Fruit fly (Drosophila melanogaster): ENCODE results near the gene CG10969.

The CG10969 gene

DNA sequence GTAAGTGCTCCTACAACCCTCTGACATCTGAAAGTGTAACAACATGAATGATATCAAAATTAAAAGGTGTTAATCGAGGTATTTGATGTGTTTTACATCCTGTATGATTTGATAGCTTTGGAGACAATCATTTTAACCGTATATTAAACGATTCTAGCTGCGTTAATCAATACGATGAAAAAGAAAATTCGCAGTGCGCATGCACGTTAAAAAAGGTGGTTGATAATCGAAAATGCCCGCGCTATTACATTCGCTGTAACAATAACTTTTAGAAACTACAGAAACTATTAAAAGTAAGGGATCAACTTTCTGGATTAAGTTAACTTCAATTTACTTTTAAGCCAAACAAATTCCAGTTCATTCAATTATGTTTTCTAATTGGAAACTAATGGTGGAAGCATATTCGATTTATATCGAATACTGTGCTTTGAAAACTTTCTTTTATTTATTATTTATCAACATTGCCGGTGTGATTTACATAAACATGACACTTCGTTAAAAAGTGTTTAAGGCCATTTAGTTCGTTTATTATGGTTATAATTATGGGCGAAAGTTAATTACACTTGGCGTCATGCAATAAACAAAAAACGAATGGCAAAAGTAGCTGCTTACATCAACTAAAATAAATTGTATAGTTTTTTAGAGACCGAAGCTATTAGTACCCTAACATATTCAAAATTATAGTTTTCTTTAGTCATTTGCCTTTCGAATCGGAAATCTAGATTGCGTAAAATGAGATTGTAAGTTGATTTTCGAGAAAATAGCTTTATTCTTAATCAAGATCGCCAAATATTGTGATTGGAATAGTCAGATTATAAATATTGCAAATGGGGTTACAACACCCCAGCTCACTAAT is 32.0 kb downstream of the CG10969 start:
- no peak for TF ChIP-seq noc (tag; optimal IDR thresholded peaks at IDR 0.05)

DNA sequence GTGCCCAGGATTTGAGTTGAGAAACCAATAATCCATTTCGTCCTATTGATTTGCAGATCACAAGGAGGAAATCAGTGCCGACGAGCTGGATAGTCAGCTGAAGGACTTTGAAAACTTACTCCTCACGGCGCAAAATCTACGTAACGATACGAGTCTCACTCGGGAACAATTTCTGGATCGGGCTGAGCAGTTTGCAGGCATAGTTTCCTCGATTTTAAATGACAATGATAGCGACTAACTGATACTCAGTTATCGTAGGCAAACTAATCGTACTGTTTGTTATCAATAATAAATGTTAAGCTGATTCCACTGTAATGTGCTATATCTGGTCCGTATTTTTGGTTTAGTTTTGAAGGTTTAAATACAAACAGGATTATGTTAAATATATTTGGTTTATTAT is 34.7 kb downstream of the CG10969 start:
- no peak for TF ChIP-seq noc (tag; optimal IDR thresholded peaks at IDR 0.05)

DNA sequence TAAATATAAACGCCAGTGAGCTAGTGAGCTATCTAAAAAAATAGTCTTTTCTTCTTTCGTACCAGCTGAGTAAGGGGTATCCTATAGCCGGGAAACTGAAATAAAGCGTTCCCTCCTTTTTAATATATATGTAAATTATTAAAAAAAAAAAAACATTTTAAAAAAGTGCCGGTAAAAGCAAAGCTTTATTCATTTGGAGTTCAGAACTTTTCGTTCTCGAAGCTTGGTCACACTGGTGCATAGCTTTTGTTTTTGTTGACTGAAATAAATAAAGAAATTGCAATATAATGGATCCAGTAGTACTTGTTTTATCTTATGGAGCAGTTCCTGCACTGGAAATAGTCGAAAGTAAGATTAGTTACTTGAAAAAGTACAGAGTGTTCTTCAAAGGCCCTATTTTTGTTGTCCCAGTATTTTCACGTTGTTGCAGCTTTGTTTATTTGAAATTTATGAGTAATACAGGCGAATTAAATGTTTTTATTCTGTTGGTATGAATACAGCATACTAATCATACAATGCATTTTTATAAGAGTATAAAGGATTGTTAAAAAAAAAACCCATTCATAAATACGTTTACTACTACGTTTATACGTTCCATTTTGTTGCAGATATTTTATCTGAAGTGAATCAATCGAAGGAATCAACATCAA is 35.7 kb downstream of the CG10969 start, which contains the start of gene CG32109:
TSS of gene CG32109 (plus strand) at position 224 of the 650 bp plus-strand sequence.
- TF ChIP-seq noc (tag; optimal IDR thresholded peaks at IDR 0.05), result no peak

DNA sequence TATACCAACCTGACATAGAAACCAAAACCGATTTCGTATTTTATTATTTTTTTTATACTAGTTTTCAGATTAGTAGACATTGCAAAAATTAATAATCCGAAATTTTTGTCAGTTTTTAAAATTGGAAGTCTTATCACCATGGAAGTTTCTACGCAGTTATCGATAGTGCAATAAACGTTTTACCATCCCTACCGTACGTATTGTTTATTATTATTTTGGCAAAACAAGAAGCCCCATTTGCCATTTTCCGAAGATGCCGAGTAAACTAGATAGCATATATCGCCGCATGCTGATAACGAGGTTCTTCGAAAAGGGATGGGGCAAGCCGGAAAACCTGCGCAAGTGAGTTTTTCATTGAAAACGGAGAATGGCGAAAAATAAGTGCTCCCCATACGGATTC is 39.3 kb downstream of the CG10969 start, which contains the start of gene CG32112:
TSS of gene CG32112 (plus strand) at position 111 of the 400 bp plus-strand sequence.
- TF ChIP-seq noc (tag; optimal IDR thresholded peaks at IDR 0.05), result no peak

DNA sequence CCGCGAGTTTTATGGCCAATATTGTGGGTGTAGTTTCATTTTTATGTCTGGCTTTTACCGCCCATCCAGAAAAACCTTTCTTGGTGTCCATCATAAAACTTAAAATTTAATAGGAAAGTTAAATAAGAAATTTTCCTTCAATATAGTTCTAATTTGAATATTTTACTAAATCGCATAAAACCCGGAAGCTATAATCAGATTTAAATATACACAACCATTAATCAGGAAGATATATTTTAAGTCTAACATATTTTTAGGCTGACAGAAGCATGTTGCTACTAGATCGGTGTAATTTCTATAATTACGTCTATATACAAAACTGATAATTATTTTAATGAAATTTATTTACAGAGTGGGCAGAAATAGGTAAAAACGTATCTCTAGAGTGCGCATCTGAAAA is 45.2 kb downstream of the CG10969 start:
- TF ChIP-seq noc (tag; optimal IDR thresholded peaks at IDR 0.05), result no peak

DNA sequence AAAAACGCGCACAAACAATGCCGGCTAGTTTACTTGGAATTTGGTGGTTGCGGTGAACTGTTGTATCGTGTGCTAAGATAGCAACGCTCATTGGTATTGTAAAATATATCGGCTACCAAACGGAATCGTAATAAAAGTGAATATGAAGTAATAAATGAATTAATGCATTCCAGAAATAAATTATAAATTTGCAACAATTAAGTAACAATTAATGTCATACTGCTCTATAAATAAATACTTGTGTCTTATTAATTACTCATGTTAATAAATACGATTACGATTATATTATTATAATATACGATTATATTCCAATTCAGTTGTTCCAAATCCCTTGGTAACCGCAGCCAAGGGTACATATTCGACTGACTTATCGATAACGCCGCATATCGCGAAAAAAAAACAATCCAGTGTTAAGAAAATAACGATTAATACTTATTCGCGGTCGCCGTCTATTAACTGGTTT is 46.3 kb downstream of the CG10969 start, which contains the start of the genes SmD1 and Ptp69D:
TSS of gene SmD1 (minus strand) at position 62 of the 463 bp plus-strand sequence.
TSS of gene Ptp69D (plus strand) at position 396 of the 463 bp plus-strand sequence.
- no peak for TF ChIP-seq noc (tag; optimal IDR thresholded peaks at IDR 0.05)

DNA sequence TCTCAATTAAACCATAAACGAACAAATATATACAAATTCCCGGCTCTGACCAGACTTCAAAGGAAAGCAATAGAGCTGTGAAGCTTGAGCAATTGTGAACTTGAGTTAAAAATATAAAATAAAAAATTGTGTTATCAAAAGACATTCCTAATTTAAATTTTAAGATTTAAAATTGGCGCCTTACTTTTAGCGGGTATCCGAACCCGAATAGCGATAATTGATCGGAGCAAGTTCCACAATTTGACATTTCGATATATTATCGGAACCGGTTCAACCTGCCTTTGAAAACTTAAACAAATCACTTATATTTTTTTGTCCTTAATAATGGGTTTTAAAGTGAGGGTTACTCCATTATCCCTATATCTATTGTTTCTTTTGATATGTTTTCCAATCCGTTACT is 48.2 kb downstream of the CG10969 start:
- no peak for TF ChIP-seq noc (tag; optimal IDR thresholded peaks at IDR 0.05)

DNA sequence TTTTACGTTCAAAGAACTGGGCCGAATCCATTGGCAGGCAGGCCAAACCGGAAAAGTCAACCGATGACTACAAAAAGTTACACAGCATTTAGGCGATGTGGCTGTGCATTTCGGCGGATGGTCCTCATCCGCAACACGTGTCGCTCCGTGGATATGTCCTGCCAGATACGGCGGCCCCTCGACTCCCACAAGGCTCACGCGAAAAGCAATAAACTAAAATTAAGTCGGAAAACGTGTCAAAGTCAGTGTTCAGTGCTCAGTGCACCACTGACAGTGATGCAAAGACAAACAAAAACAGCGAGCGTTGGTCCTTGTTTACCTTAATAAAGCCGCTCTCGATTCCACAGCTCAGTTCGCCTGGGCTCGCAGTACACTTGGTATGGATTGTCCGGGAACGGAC is 51.3 kb downstream of the CG10969 start:
- TF ChIP-seq noc (tag; optimal IDR thresholded peaks at IDR 0.05), result no peak
